Fruit fly (Drosophila melanogaster): Measurements from ENCODE around the gene Mgat2.
A peak's percentile ranks its signal among the peaks of the same experiment; 100 is the strongest.

Mgat2 gene

DNA sequence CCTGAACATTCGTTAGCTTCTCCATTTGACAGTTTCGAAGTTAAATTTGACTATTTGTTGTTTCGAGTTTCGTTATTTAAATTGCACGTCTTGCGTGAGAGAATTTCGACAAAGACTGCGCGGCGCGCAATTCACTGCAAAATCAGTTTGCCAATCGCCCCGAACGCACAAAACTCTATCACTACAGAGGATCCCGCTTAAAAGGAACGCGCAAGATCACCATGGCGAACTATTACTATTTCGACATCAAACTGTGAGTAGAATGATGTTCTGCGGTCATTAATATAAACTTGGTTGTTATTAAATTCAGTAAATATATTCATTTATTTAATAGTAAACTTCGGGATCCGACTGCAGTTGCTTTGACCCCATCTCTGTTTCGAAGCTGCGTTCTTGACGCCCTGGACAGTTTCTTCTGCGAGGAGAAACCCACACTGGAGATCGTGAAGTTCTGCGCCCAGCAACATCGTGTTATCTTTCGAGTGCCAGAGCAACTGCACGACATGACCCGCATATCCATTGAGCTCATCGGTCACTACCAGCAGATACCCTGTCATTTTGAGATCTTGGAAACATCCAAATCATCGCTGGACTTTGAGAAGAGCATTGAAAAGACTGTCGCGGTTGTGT, 34.0 kb upstream of the Mgat2 start, which contains the start of the genes Rpp14b and spn-A (continued):
- no peak for TF ChIP-seq pum (GFP tag; optimal IDR thresholded peaks at IDR 0.05)
- TF ChIP-seq grau (tag; optimal IDR thresholded peaks at IDR 0.05): peak; percentile 97
- no peak for TF ChIP-seq Rx (GFP tag; IDR thresholded peaks at IDR 0.05)
- TF ChIP-seq inv (GFP tag; IDR thresholded peaks at IDR 0.05; ENCODE audit: partially characterized antibody): no peak
- TF ChIP-seq sima (GFP tag; optimal IDR thresholded peaks at IDR 0.05): no peak
- TF ChIP-seq bcd (GFP tag; optimal IDR thresholded peaks at IDR 0.05): no peak
- TF ChIP-seq pita (GFP tag; optimal IDR thresholded peaks at IDR 0.05): no peak
- no peak for TF ChIP-seq Taf1 (GFP tag; IDR thresholded peaks at IDR 0.05)
- TF ChIP-seq CG6175 (GFP tag; IDR thresholded peaks at IDR 0.05): no peak
- TF ChIP-seq NC2α (GFP tag; optimal IDR thresholded peaks at IDR 0.05): no peak
- TF ChIP-seq CG9609 (GFP tag; optimal IDR thresholded peaks at IDR 0.05): no peak
- no peak for TF ChIP-seq hth (optimal IDR thresholded peaks at IDR 0.05)
- no peak for TF ChIP-seq vnd (GFP tag; IDR thresholded peaks at IDR 0.05; ENCODE audit: partially characterized antibody)
- TF ChIP-seq knrl (GFP tag; IDR thresholded peaks at IDR 0.05; ENCODE audit: partially characterized antibody): no peak
- TF ChIP-seq CG11696 (GFP tag; IDR thresholded peaks at IDR 0.05): no peak
- no peak for TF ChIP-seq CG11723 (GFP tag; optimal IDR thresholded peaks at IDR 0.05)
- TF ChIP-seq Awh (GFP tag; IDR thresholded peaks at IDR 0.05): no peak
- TF ChIP-seq Aef1 (GFP tag; IDR thresholded peaks at IDR 0.05): no peak
- TF ChIP-seq CG4328 (GFP tag; optimal IDR thresholded peaks at IDR 0.05): no peak
- no peak for TF ChIP-seq CG9215 (GFP tag; IDR thresholded peaks at IDR 0.05)
- TF ChIP-seq Dip3 (GFP tag; optimal IDR thresholded peaks at IDR 0.05): no peak
- TF ChIP-seq Dek (tag; optimal IDR thresholded peaks at IDR 0.05): peak; percentile 17
- TF ChIP-seq NFAT (GFP tag; IDR thresholded peaks at IDR 0.05): 0 out of 2 replicates have a peak, but pooled peaks have one; percentile 11
- TF ChIP-seq CG8924 (tag; optimal IDR thresholded peaks at IDR 0.05): no peak
- TF ChIP-seq Oli (tag; optimal IDR thresholded peaks at IDR 0.05): no peak
- TF ChIP-seq sens-2 (GFP tag; IDR thresholded peaks at IDR 0.05): no peak
- no peak for TF ChIP-seq dmrt99B (tag; optimal IDR thresholded peaks at IDR 0.05)
- TF ChIP-seq lov (optimal IDR thresholded peaks at IDR 0.05): no peak
- TF ChIP-seq lov (GFP tag; IDR thresholded peaks at IDR 0.05): 0 out of 3 replicates have a peak, but pooled peaks have one; percentile 50
- 0 out of 2 replicates have a peak, but pooled peaks have one; percentile 25 for TF ChIP-seq Drgx (GFP tag; IDR thresholded peaks at IDR 0.05)
- TF ChIP-seq zfh1 (GFP tag; IDR thresholded peaks at IDR 0.05): no peak
- no peak for TF ChIP-seq CG15073 (GFP tag; optimal IDR thresholded peaks at IDR 0.05)
- TF ChIP-seq pan (optimal IDR thresholded peaks at IDR 0.05): no peak
- no peak for TF ChIP-seq pan (GFP tag; optimal IDR thresholded peaks at IDR 0.05 in 1 of 2, IDR thresholded peaks at IDR 0.05 in 1 of 2)
- no peak for TF ChIP-seq aop (GFP tag; IDR thresholded peaks at IDR 0.05)
- TF ChIP-seq CG12155 (GFP tag; optimal IDR thresholded peaks at IDR 0.05): no peak
- no peak for TF ChIP-seq Sry-δ (GFP tag; optimal IDR thresholded peaks at IDR 0.05)
- no peak for TF ChIP-seq odd (GFP tag; optimal IDR thresholded peaks at IDR 0.05)
- TF ChIP-seq tna (GFP tag; IDR thresholded peaks at IDR 0.05; ENCODE audit: partially characterized antibody): no peak
- peak in 1 of 2 experiments; percentile 5 for TF ChIP-seq Pdp1 (GFP tag; optimal IDR thresholded peaks at IDR 0.05)
- no peak for TF ChIP-seq CG12391 (tag; optimal IDR thresholded peaks at IDR 0.05)
- TF ChIP-seq prd (optimal IDR thresholded peaks at IDR 0.05): no peak
- peak; percentile 56; the same call in 2 of the 3 replicates for TF ChIP-seq prd (GFP tag; IDR thresholded peaks at IDR 0.05)
- no peak for TF ChIP-seq CG18764 (GFP tag; optimal IDR thresholded peaks at IDR 0.05)
- no peak for TF ChIP-seq insv (GFP tag; optimal IDR thresholded peaks at IDR 0.05)
- no peak for TF ChIP-seq CG30431 (GFP tag; optimal IDR thresholded peaks at IDR 0.05)
- TF ChIP-seq dan (GFP tag; IDR thresholded peaks at IDR 0.05): no peak
- no peak for TF ChIP-seq Hey (tag; optimal IDR thresholded peaks at IDR 0.05)
- TF ChIP-seq CG3065 (GFP tag; optimal IDR thresholded peaks at IDR 0.05): no peak
- TF ChIP-seq sc (optimal IDR thresholded peaks at IDR 0.05): no peak
- no peak for TF ChIP-seq sc (GFP tag; optimal IDR thresholded peaks at IDR 0.05)
- TF ChIP-seq psq (GFP tag; optimal IDR thresholded peaks at IDR 0.05): no peak

All from whole organism, embryonic.